Worm (Caenorhabditis elegans) whole organism, young adult: ENCODE data around the gene Y116F11A.1.
A peak's percentile ranks its signal among the peaks of the same experiment; 100 is the strongest.

Experiments
- B0261.1 ChIP-seq: sonication (generic microtip); optimal IDR thresholded peaks from 2 replicates; lab custom pipeline; 2016; ENCODE audit warnings: mild to moderate bottlenecking, missing genetic modification characterization, moderate library complexity, missing compliant biosample characterization
- F39B2.1 ChIP-seq: fragments of 200-800 bp; sonication (Bioruptor generic); IDR thresholded peaks from 2 replicates; pipeline ENCODE4 v1.3.6; 2022; ENCODE audit warnings: missing genetic modification reagents, missing genetic modification characterization, missing compliant biosample characterization
- F57C9.4 ChIP-seq: sonication (generic microtip); optimal IDR thresholded peaks from 2 replicates; lab custom pipeline; 2017; ENCODE audit warnings: mild to moderate bottlenecking, missing genetic modification characterization, missing compliant biosample characterization
- T07F8.4 ChIP-seq: sonication (generic microtip); optimal IDR thresholded peaks from 2 replicates; lab custom pipeline; 2016; ENCODE audit warnings: mild to moderate bottlenecking, missing genetic modification characterization, moderate library complexity, missing compliant biosample characterization
- T26A5.8 ChIP-seq: sonication (generic microtip); optimal IDR thresholded peaks from 2 replicates; lab custom pipeline; 2016; ENCODE audit warnings: missing genetic modification characterization, missing compliant biosample characterization
- Y79H2A.3 ChIP-seq: fragments of 200-800 bp; sonication (Bioruptor generic); conservative IDR thresholded peaks from 2 replicates; pipeline ENCODE4 v1.3.6; 2022; ENCODE audit warnings: missing genetic modification reagents, missing genetic modification characterization, missing compliant biosample characterization
- Y95B8A.8 ChIP-seq: fragments of 200-800 bp; sonication (Bioruptor generic); IDR thresholded peaks from 2 replicates; pipeline ENCODE4 v1.3.6; 2022; ENCODE audit warnings: missing genetic modification reagents, missing genetic modification characterization, missing compliant biosample characterization
- akir-1 ChIP-seq: fragments of 200-800 bp; sonication (Bioruptor generic); optimal IDR thresholded peaks from 2 replicates; lab custom pipeline; 2018; ENCODE audit warnings: mild to moderate bottlenecking, missing genetic modification characterization, moderate library complexity, missing compliant biosample characterization
- athp-1 ChIP-seq: sonication (generic microtip); optimal IDR thresholded peaks from 2 replicates; lab custom pipeline; 2017; ENCODE audit warnings: mild to moderate bottlenecking, missing genetic modification characterization, missing compliant biosample characterization
- bed-2 ChIP-seq: fragments of 200-800 bp; sonication (Bioruptor generic); IDR thresholded peaks from 2 replicates; pipeline ENCODE4 v1.3.6; 2022; ENCODE audit warnings: missing genetic modification reagents, missing genetic modification characterization, missing compliant biosample characterization
- cebp-1 ChIP-seq, 2 experiments: fragments of 200-800 bp in 1 of 2; sonication (Bioruptor generic) in 1 of 2; sonication (generic microtip) in 1 of 2; IDR thresholded peaks in 1 of 2; optimal IDR thresholded peaks in 1 of 2; 2 replicates each; pipeline versions ENCODE4 v1.3.6 to Lab custom; 2017 to 2022; ENCODE audit warnings: missing compliant biosample characterization in 2 of 2, missing genetic modification characterization in 2 of 2, mild to moderate bottlenecking in 1 of 2, missing genetic modification reagents in 1 of 2, moderate library complexity in 1 of 2
- chd-7 ChIP-seq: sonication (generic microtip); optimal IDR thresholded peaks from 2 replicates; lab custom pipeline; 2016; ENCODE audit warnings: mild to moderate bottlenecking, missing genetic modification characterization, moderate library complexity, missing compliant biosample characterization
- egrh-3 ChIP-seq: fragments of 200-800 bp; sonication (Bioruptor generic); IDR thresholded peaks from 2 replicates; pipeline ENCODE4 v1.3.6; 2022; ENCODE audit warnings: missing genetic modification reagents, missing genetic modification characterization, missing compliant biosample characterization
- ekl-4 ChIP-seq: fragments of 200-800 bp; sonication (Bioruptor generic); IDR thresholded peaks from 2 replicates; pipeline ENCODE4 v1.3.6; 2022; ENCODE audit warnings: missing genetic modification reagents, missing genetic modification characterization, missing compliant biosample characterization
- ets-4 ChIP-seq: fragments of 200-800 bp; sonication (Bioruptor generic); optimal IDR thresholded peaks from 2 replicates; lab custom pipeline; 2018; ENCODE audit warnings: mild to moderate bottlenecking, missing genetic modification characterization, missing compliant biosample characterization
- hmg-1.2 ChIP-seq: fragments of 200-800 bp; sonication (Bioruptor generic); IDR thresholded peaks from 2 replicates; pipeline ENCODE4 v1.3.6; 2022; ENCODE audit warnings: missing genetic modification reagents, missing genetic modification characterization, missing compliant biosample characterization
- hrde-1 ChIP-seq: sonication (generic microtip); optimal IDR thresholded peaks from 2 replicates; lab custom pipeline; 2016; ENCODE audit warnings: missing genetic modification characterization, mild to moderate bottlenecking, missing compliant biosample characterization, moderate library complexity, missing genotype, missing genetic modification reagents, borderline replicate concordance
- let-526 ChIP-seq: fragments of 200-800 bp; sonication (Bioruptor generic); IDR thresholded peaks from 2 replicates; pipeline ENCODE4 v1.3.6; 2022; ENCODE audit warnings: missing genetic modification reagents, missing genetic modification characterization, missing compliant biosample characterization
- lsl-1 ChIP-seq: fragments of 200-800 bp; sonication (Bioruptor generic); optimal IDR thresholded peaks from 2 replicates; lab custom pipeline; 2018; ENCODE audit warnings: mild to moderate bottlenecking, missing genetic modification characterization, moderate library complexity, missing compliant biosample characterization
- lsy-27 ChIP-seq: sonication (generic microtip); optimal IDR thresholded peaks from 2 replicates; lab custom pipeline; 2017; ENCODE audit warnings: missing genetic modification characterization, mild to moderate bottlenecking, missing compliant biosample characterization, antibody characterized with exemption, missing genotype, borderline replicate concordance; ENCODE audit not compliant: insufficient read depth
- madf-8 ChIP-seq: fragments of 200-800 bp; sonication (Bioruptor generic); conservative IDR thresholded peaks from 2 replicates; pipeline ENCODE4 v1.3.6; 2022; ENCODE audit warnings: missing genetic modification reagents, missing genetic modification characterization, missing compliant biosample characterization
- mes-4 ChIP-seq: sonication (generic microtip); optimal IDR thresholded peaks from 2 replicates; lab custom pipeline; 2016; ENCODE audit warnings: missing genotype, missing genetic modification characterization, missing compliant biosample characterization
- nfya-1 ChIP-seq: sonication (generic microtip); optimal IDR thresholded peaks from 2 replicates; lab custom pipeline; 2017; ENCODE audit warnings: antibody characterized with exemption, missing compliant biosample characterization, missing genetic modification characterization, borderline replicate concordance; ENCODE audit not compliant: insufficient read depth
- pbrm-1 ChIP-seq: fragments of 200-800 bp; sonication (Bioruptor generic); IDR thresholded peaks from 2 replicates; pipeline ENCODE4 v1.3.6; 2022; ENCODE audit warnings: missing genetic modification reagents, missing genetic modification characterization, missing compliant biosample characterization
- rec-8 ChIP-seq, 2 experiments: sonication (generic microtip); optimal IDR thresholded peaks; 2 replicates each; lab custom pipeline; 2016; ENCODE audit warnings: mild to moderate bottlenecking in 2 of 2, missing genetic modification characterization in 2 of 2, missing genetic modification reagents in 2 of 2, missing genotype in 2 of 2, missing biosample characterization in 1 of 2, missing compliant biosample characterization in 1 of 2, moderate library complexity in 1 of 2
- rpc-1 ChIP-seq, 2 experiments: fragments of 150-350 bp in 1 of 2; sonication (generic microtip) in 1 of 2; optimal IDR thresholded peaks; 2 replicates each; lab custom pipeline; 2014 to 2018; ENCODE audit warnings: missing biosample characterization in 1 of 2, missing genetic modification characterization in 1 of 2, missing genetic modification reagents in 1 of 2, missing genotype in 1 of 2
- sdz-38 ChIP-seq: sonication (generic microtip); optimal IDR thresholded peaks from 2 replicates; lab custom pipeline; 2016; ENCODE audit warnings: missing genotype, missing genetic modification characterization, missing compliant biosample characterization
- snpc-1.1 ChIP-seq: sonication (generic microtip); optimal IDR thresholded peaks from 2 replicates; lab custom pipeline; 2017; ENCODE audit warnings: missing genetic modification characterization, mild to moderate bottlenecking, missing compliant biosample characterization, antibody characterized with exemption, moderate library complexity, missing genotype, missing genetic modification reagents; ENCODE audit not compliant: insufficient read depth
- snpc-1.3 ChIP-seq: sonication (generic microtip); optimal IDR thresholded peaks from 2 replicates; lab custom pipeline; 2017; ENCODE audit warnings: missing genetic modification characterization, mild to moderate bottlenecking, missing compliant biosample characterization, antibody characterized with exemption, moderate library complexity, missing genotype, missing genetic modification reagents; ENCODE audit not compliant: insufficient read depth
- tbx-9 ChIP-seq: sonication (generic microtip); optimal IDR thresholded peaks from 2 replicates; lab custom pipeline; 2016; ENCODE audit warnings: borderline replicate concordance, missing genetic modification characterization, inconsistent platforms, missing compliant biosample characterization
- xnd-1 ChIP-seq: sonication (generic microtip); optimal IDR thresholded peaks from 2 replicates; lab custom pipeline; 2016; ENCODE audit warnings: missing genotype, missing genetic modification reagents, missing genetic modification characterization, missing compliant biosample characterization
- zfh-2 ChIP-seq: fragments of 200-800 bp; sonication (Bioruptor generic); conservative IDR thresholded peaks from 2 replicates; pipeline ENCODE4 v1.3.6; 2022; ENCODE audit warnings: missing genetic modification reagents, missing genetic modification characterization, missing compliant biosample characterization
- ztf-18 ChIP-seq: sonication (generic microtip); optimal IDR thresholded peaks from 2 replicates; lab custom pipeline; 2016; ENCODE audit warnings: missing genotype, mild to moderate bottlenecking, missing genetic modification characterization, missing compliant biosample characterization

The Y116F11A.1 gene

DNA sequence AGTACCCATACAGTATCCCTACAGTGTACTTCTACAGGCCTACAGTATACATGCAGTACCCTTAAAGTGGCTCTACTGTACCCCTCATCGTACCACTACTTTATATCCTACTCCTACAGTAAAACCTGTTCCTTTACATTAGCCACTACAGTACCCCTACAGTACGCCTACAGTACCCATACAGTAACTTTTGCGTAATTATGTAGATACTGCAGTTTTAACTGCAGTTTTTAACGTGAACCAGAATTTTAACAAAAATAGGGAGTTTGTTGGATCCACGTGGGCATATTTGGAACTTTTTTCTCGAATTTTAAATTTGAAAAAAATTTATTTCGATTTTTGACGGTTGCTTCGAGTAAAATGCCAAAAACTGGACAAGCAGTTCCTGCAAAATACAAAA, 12.9 kb downstream of the Y116F11A.1 start, which contains the start of gene W04E12.4:
TSS of gene W04E12.4 (plus strand) at position 301 of the 400 bp plus-strand sequence.
- no peak for TF ChIP-seq mes-4 (tag; lab: Kevin White, UChicago)
- TF ChIP-seq F39B2.1 (GFP tag; lab: Robert Waterston, UW): no peak
- TF ChIP-seq athp-1: no peak
- no peak for TF ChIP-seq let-526 (GFP tag; lab: Robert Waterston, UW)
- no peak for TF ChIP-seq Y79H2A.3 (GFP tag; lab: Robert Waterston, UW)
- no peak for TF ChIP-seq rpc-1 (optimal IDR thresholded peaks at IDR 0.05; lab: Kevin White, UChicago)
- no peak for TF ChIP-seq rpc-1 (tag; optimal IDR thresholded peaks at IDR 0.05; lab: Kevin White, UChicago)
- no peak for TF ChIP-seq tbx-9 (tag; lab: Kevin White, UChicago)
- no peak for TF ChIP-seq nfya-1 (tag; lab: Kevin White, UChicago)
- TF ChIP-seq T07F8.4: no peak
- no peak for TF ChIP-seq cebp-1 (GFP tag; IDR thresholded peaks at IDR 0.05; lab: Robert Waterston, UW)
- TF ChIP-seq cebp-1 (tag; optimal IDR thresholded peaks at IDR 0.05; lab: Kevin White, UChicago): no peak

DNA sequence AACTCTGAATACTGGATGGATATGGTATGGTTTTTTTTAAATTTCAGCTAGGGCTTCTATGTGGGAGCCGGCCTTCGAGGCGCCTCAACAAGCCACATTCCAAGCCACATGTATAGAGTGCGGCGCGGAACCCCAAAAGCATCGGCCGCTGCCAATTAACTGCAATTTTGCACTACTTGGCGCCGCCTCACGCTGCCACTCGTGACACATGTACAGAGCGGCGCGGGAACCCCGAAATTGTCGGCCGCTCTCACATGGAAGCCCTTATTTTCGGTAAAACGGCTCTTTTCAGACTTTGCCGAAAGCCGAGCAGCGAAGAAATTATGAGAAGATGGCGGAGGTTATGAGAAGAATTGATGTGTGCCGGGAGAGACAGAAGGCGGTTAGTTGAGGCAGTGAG, 13.4 kb downstream of the Y116F11A.1 start:
- TF ChIP-seq zfh-2 (GFP tag; lab: Robert Waterston, UW) (peak; percentile 69), ets-4 (GFP tag; lab: Kevin White, UChicago) (no peak), ztf-18 (tag; lab: Kevin White, UChicago) (no peak), egrh-3 (GFP tag; lab: Robert Waterston, UW) (no peak), xnd-1 (no peak), rec-8 (tag; optimal IDR thresholded peaks at IDR 0.05; lab: Kevin White, UChicago) (no peak), F39B2.1 (GFP tag; lab: Robert Waterston, UW) (no peak), madf-8 (no peak)
- TF ChIP-seq, all 124 proteins: peak for 1

DNA sequence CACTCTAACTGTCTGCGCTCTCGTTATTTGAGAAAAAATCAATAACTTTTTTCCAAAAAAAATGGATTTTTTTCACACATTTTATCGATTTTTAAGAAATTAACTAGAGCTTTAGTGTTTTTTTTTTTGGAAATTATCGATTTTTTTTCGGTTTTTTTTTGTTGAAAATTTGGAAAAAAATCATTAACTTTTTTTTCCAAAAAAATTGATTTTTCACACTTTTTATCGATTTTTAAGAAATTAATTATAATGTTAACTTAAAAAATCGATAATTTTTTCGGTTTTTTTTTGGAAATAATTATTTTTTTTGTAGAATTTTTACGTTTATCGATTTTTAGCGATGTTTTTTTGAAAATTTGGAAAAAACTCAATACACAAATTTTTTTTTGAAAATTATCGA, 13.8 kb downstream of the Y116F11A.1 start:
- TF ChIP-seq snpc-1.1 (tag; lab: Kevin White, UChicago): no peak
- TF ChIP-seq hmg-1.2: no peak
- TF ChIP-seq F57C9.4: no peak
- no peak for TF ChIP-seq Y95B8A.8 (GFP tag; lab: Robert Waterston, UW)
- no peak for TF ChIP-seq lsl-1 (GFP tag; lab: Kevin White, UChicago)
- no peak for TF ChIP-seq rec-8 (tag; optimal IDR thresholded peaks at IDR 0.05; lab: Kevin White, UChicago)
- no peak for TF ChIP-seq chd-7 (tag; lab: Kevin White, UChicago)
- TF ChIP-seq egrh-3 (GFP tag; lab: Robert Waterston, UW): no peak
- TF ChIP-seq hrde-1 (tag; lab: Kevin White, UChicago): no peak
- no peak for TF ChIP-seq snpc-1.3 (tag; lab: Kevin White, UChicago)
- TF ChIP-seq ekl-4: no peak
- no peak for TF ChIP-seq T26A5.8 (tag; lab: Kevin White, UChicago)
- TF ChIP-seq bed-2 (GFP tag; lab: Robert Waterston, UW): no peak
- TF ChIP-seq lsy-27 (tag; lab: Kevin White, UChicago): no peak
- TF ChIP-seq sdz-38 (tag; lab: Kevin White, UChicago): no peak
- no peak for TF ChIP-seq akir-1 (GFP tag; lab: Kevin White, UChicago)
- no peak for TF ChIP-seq B0261.1
- no peak for TF ChIP-seq pbrm-1 (GFP tag; lab: Robert Waterston, UW)
- no peak for TF ChIP-seq xnd-1
